Fruit fly (Drosophila melanogaster) whole organism, embryonic: Measurements from ENCODE around the gene Ufsp2.

Experiments
- ATbp ChIP-seq: fragments of 200-800 bp; sonication (Bioruptor generic); optimal IDR thresholded peaks from 2 replicates; lab custom pipeline; 2017; ENCODE audit warnings: missing biosample characterization, mild to moderate bottlenecking, missing genetic modification characterization, missing genetic modification reagents
- CG10321 ChIP-seq: fragments of 200-800 bp; sonication (Bioruptor generic); IDR thresholded peaks from 2 replicates; pipeline ENCODE4 v1.3.6; 2022; ENCODE audit warnings: missing biosample characterization, missing genetic modification characterization
- CG10366 ChIP-seq: fragments of 200-800 bp; sonication (Bioruptor generic); IDR thresholded peaks from 2 replicates; pipeline ENCODE4 v1.3.6; 2022; ENCODE audit warnings: missing biosample characterization, missing genetic modification characterization
- CG10979 ChIP-seq: fragments of 200-800 bp; sonication (Bioruptor generic); optimal IDR thresholded peaks from 2 replicates; lab custom pipeline; 2018; ENCODE audit warnings: missing biosample characterization, mild to moderate bottlenecking, missing genetic modification characterization, moderate library complexity
- CG11398 ChIP-seq: fragments of 200-800 bp; sonication (Bioruptor generic); optimal IDR thresholded peaks from 2 replicates; lab custom pipeline; 2016; ENCODE audit warnings: missing biosample characterization, missing genetic modification characterization
- CG14014 ChIP-seq: fragments of 200-800 bp; sonication (Bioruptor generic); IDR thresholded peaks from 2 replicates; pipeline ENCODE4 v1.3.6; 2022; ENCODE audit warnings: missing biosample characterization, missing genetic modification characterization
- CG14965 ChIP-seq: fragments of 200-800 bp; sonication (Bioruptor generic); optimal IDR thresholded peaks from 2 replicates; lab custom pipeline; 2016; ENCODE audit warnings: missing biosample characterization, missing genetic modification characterization, borderline replicate concordance
- CG1832 ChIP-seq: fragments of 200-800 bp; sonication (Bioruptor generic); optimal IDR thresholded peaks from 2 replicates; lab custom pipeline; 2017; ENCODE audit warnings: missing biosample characterization, mild to moderate bottlenecking, missing genetic modification characterization, inconsistent platforms
- CG18599 ChIP-seq: fragments of 200-800 bp; sonication (Bioruptor generic); optimal IDR thresholded peaks from 3 replicates; lab custom pipeline; 2017; ENCODE audit warnings: missing biosample characterization, missing genetic modification characterization, mild to moderate bottlenecking, moderate library complexity, missing genetic modification reagents
- CG2129 ChIP-seq: fragments of 200-800 bp; sonication (Bioruptor generic); IDR thresholded peaks from 2 replicates; pipeline ENCODE4 v1.3.6; 2022; ENCODE audit warnings: missing biosample characterization, missing genetic modification characterization; ENCODE audit not compliant: partially characterized antibody
- CG2678 ChIP-seq: fragments of 200-800 bp; sonication (Bioruptor generic); optimal IDR thresholded peaks from 3 replicates; lab custom pipeline; 2019; ENCODE audit warnings: missing biosample characterization, mild to moderate bottlenecking, missing genetic modification characterization, moderate library complexity
- CG31441 ChIP-seq: fragments of 200-800 bp; sonication (Bioruptor generic); IDR thresholded peaks from 2 replicates; pipeline ENCODE4 v1.3.6; 2022; ENCODE audit warnings: missing biosample characterization, missing genetic modification characterization
- CG3995 ChIP-seq: fragments of 200-800 bp; sonication (Bioruptor generic); optimal IDR thresholded peaks from 3 replicates; lab custom pipeline; 2016; ENCODE audit warnings: missing biosample characterization, missing genetic modification characterization
- CG4617 ChIP-seq: fragments of 200-800 bp; sonication (Bioruptor generic); optimal IDR thresholded peaks from 3 replicates; lab custom pipeline; 2016; ENCODE audit warnings: missing biosample characterization, missing genetic modification characterization, borderline replicate concordance
- CG7271 ChIP-seq: fragments of 200-800 bp; sonication (Bioruptor generic); optimal IDR thresholded peaks from 2 replicates; lab custom pipeline; 2018; ENCODE audit warnings: missing biosample characterization, mild to moderate bottlenecking, missing genetic modification characterization, moderate library complexity
- CG8765 ChIP-seq: fragments of 200-800 bp; sonication (Bioruptor generic); IDR thresholded peaks from 2 replicates; pipeline ENCODE4 v1.3.6; 2022; ENCODE audit warnings: missing biosample characterization, missing genetic modification characterization
- CG8924 ChIP-seq: fragments of 200-800 bp; optimal IDR thresholded peaks from 3 replicates; lab custom pipeline; 2019; ENCODE audit warnings: missing biosample characterization, mild to moderate bottlenecking, missing genetic modification characterization, moderate library complexity
- CG9437 ChIP-seq: fragments of 200-800 bp; sonication (Bioruptor generic); optimal IDR thresholded peaks from 2 replicates; lab custom pipeline; 2018; ENCODE audit warnings: missing biosample characterization, mild to moderate bottlenecking, missing genetic modification characterization
- CG9727 ChIP-seq: fragments of 200-800 bp; sonication (Bioruptor generic); optimal IDR thresholded peaks from 3 replicates; lab custom pipeline; 2017; ENCODE audit warnings: missing biosample characterization, mild to moderate bottlenecking, missing genetic modification characterization
- CG9817 ChIP-seq: fragments of 200-800 bp; sonication (Bioruptor generic); optimal IDR thresholded peaks from 2 replicates; lab custom pipeline; 2018; ENCODE audit warnings: missing biosample characterization, mild to moderate bottlenecking, missing genetic modification characterization, moderate library complexity
- CG9876 ChIP-seq: fragments of 200-800 bp; sonication (Bioruptor generic); optimal IDR thresholded peaks from 2 replicates; lab custom pipeline; 2016; ENCODE audit warnings: missing biosample characterization, missing genetic modification characterization
- Camta ChIP-seq: fragments of 200-800 bp; sonication (Bioruptor generic); optimal IDR thresholded peaks from 2 replicates; lab custom pipeline; 2016; ENCODE audit warnings: missing biosample characterization, missing genetic modification characterization
- Doc2 ChIP-seq: fragments of 200-800 bp; sonication (Bioruptor generic); IDR thresholded peaks from 2 replicates; pipeline ENCODE4 v1.3.6; 2022; ENCODE audit warnings: missing biosample characterization, missing genetic modification characterization
- H2.0 ChIP-seq: fragments of 200-800 bp; sonication (Bioruptor generic); IDR thresholded peaks from 2 replicates; pipeline ENCODE4 v1.3.6; 2022; ENCODE audit warnings: missing biosample characterization, missing genetic modification characterization
- HHEX ChIP-seq: fragments of 200-800 bp; sonication (Bioruptor generic); optimal IDR thresholded peaks from 3 replicates; lab custom pipeline; 2017; ENCODE audit warnings: missing biosample characterization, mild to moderate bottlenecking, missing genetic modification characterization, missing genetic modification reagents
- HLH4C ChIP-seq: fragments of 200-800 bp; sonication (Bioruptor generic); IDR thresholded peaks from 3 replicates; pipeline ENCODE4 v1.3.6; 2022; ENCODE audit warnings: missing biosample characterization, missing genetic modification characterization; ENCODE audit not compliant: partially characterized antibody
- Hey ChIP-seq: fragments of 200-800 bp; sonication (Bioruptor generic); optimal IDR thresholded peaks from 3 replicates; lab custom pipeline; 2018; ENCODE audit warnings: missing biosample characterization, mild to moderate bottlenecking, missing genetic modification characterization
- Hr39 ChIP-seq: fragments of >200 bp; optimal IDR thresholded peaks from 2 replicates; lab custom pipeline; 2017
- Kr ChIP-seq: fragments of 200-800 bp; sonication (Bioruptor generic); optimal IDR thresholded peaks from 2 replicates; lab custom pipeline; 2017; ENCODE audit warnings: missing biosample characterization, mild to moderate bottlenecking, missing genetic modification characterization
- MESR4 ChIP-seq: fragments of 200-800 bp; sonication (Bioruptor generic); optimal IDR thresholded peaks from 2 replicates; lab custom pipeline; 2018; ENCODE audit warnings: missing biosample characterization, mild to moderate bottlenecking, missing genetic modification characterization, moderate library complexity
- PHDP ChIP-seq: fragments of 200-800 bp; sonication (Bioruptor generic); optimal IDR thresholded peaks from 3 replicates; lab custom pipeline; 2018; ENCODE audit warnings: missing biosample characterization, mild to moderate bottlenecking, missing genetic modification characterization, moderate library complexity
- chinmo ChIP-seq: fragments of 200-800 bp; sonication (Bioruptor generic); IDR thresholded peaks from 4 replicates; pipeline ENCODE4 v1.3.6; 2022; ENCODE audit warnings: missing biosample characterization, missing genetic modification characterization; ENCODE audit not compliant: partially characterized antibody
- dan ChIP-seq: fragments of 200-800 bp; sonication (Bioruptor generic); IDR thresholded peaks from 2 replicates; pipeline ENCODE4 v1.3.6; 2022; ENCODE audit warnings: missing biosample characterization, missing genetic modification characterization
- danr ChIP-seq: fragments of 200-800 bp; sonication (Bioruptor generic); IDR thresholded peaks from 2 replicates; pipeline ENCODE4 v1.3.6; 2022; ENCODE audit warnings: missing biosample characterization, missing genetic modification characterization
- emc ChIP-seq: fragments of 200-800 bp; sonication (Bioruptor generic); optimal IDR thresholded peaks from 2 replicates; lab custom pipeline; 2016; ENCODE audit warnings: missing biosample characterization, missing genetic modification characterization
- exex ChIP-seq: fragments of 200-800 bp; sonication (Bioruptor generic); optimal IDR thresholded peaks from 4 replicates; lab custom pipeline; 2018; ENCODE audit warnings: missing biosample characterization, mild to moderate bottlenecking, missing genetic modification characterization, moderate library complexity
- fd96Cb ChIP-seq: fragments of 200-800 bp; sonication (Bioruptor generic); optimal IDR thresholded peaks from 2 replicates; lab custom pipeline; 2018; ENCODE audit warnings: missing biosample characterization, mild to moderate bottlenecking, missing genetic modification characterization, moderate library complexity
- gt ChIP-seq: fragments of 200-800 bp; sonication (Bioruptor generic); IDR thresholded peaks from 2 replicates; pipeline ENCODE4 v1.3.6; 2022; ENCODE audit warnings: missing biosample characterization, missing genetic modification characterization
- ham ChIP-seq: fragments of 200-800 bp; sonication (Bioruptor generic); IDR thresholded peaks from 2 replicates; pipeline ENCODE4 v1.3.6; 2022; ENCODE audit warnings: missing biosample characterization, missing genetic modification characterization
- jigr1 ChIP-seq: fragments of 200-800 bp; sonication (Bioruptor generic); IDR thresholded peaks from 3 replicates; pipeline ENCODE4 v1.3.6; 2022; ENCODE audit warnings: missing biosample characterization, missing genetic modification characterization
- maf-S ChIP-seq: fragments of 200-800 bp; sonication (Bioruptor generic); optimal IDR thresholded peaks from 2 replicates; lab custom pipeline; 2016; ENCODE audit warnings: missing biosample characterization, missing genetic modification characterization
- nmo ChIP-seq: fragments of 200-800 bp; sonication (Bioruptor generic); optimal IDR thresholded peaks from 2 replicates; lab custom pipeline; 2018; ENCODE audit warnings: missing biosample characterization, mild to moderate bottlenecking, missing genetic modification characterization, moderate library complexity
- otp ChIP-seq: fragments of 200-800 bp; sonication (Bioruptor generic); IDR thresholded peaks from 3 replicates; pipeline ENCODE4, ENCODE4 v1.3.6; 2022; ENCODE audit warnings: missing biosample characterization, missing genetic modification characterization
- pfk ChIP-seq: fragments of 200-800 bp; sonication (Bioruptor generic); optimal IDR thresholded peaks from 2 replicates; lab custom pipeline; 2018; ENCODE audit warnings: missing biosample characterization, mild to moderate bottlenecking, missing genetic modification characterization, moderate library complexity
- rib ChIP-seq: fragments of 200-800 bp; sonication (Bioruptor generic); IDR thresholded peaks from 2 replicates; pipeline ENCODE4 v1.3.6; 2022; ENCODE audit warnings: missing biosample characterization, missing genetic modification characterization
- salm ChIP-seq: fragments of 200-800 bp; sonication (Bioruptor generic); optimal IDR thresholded peaks from 2 replicates; lab custom pipeline; 2018; ENCODE audit warnings: missing biosample characterization, mild to moderate bottlenecking, missing genetic modification characterization
- slp2 ChIP-seq: fragments of 200-800 bp; sonication (Bioruptor generic); optimal IDR thresholded peaks from 2 replicates; lab custom pipeline; 2016; ENCODE audit warnings: missing biosample characterization, missing genetic modification characterization
- tap ChIP-seq: fragments of 200-800 bp; optimal IDR thresholded peaks from 3 replicates; lab custom pipeline; 2019; ENCODE audit warnings: missing biosample characterization, mild to moderate bottlenecking, missing genetic modification characterization, moderate library complexity
- tin ChIP-seq: fragments of 200-800 bp; sonication (Bioruptor generic); optimal IDR thresholded peaks from 3 replicates; lab custom pipeline; 2016; ENCODE audit warnings: missing biosample characterization, missing genetic modification characterization
- toy ChIP-seq: fragments of 200-800 bp; sonication (Bioruptor generic); IDR thresholded peaks from 2 replicates; pipeline ENCODE4 v1.3.6; 2022; ENCODE audit warnings: missing biosample characterization, missing genetic modification characterization
- yki ChIP-seq: fragments of >200 bp; optimal IDR thresholded peaks from 3 replicates; lab custom pipeline; 2018

Ufsp2 gene

dm6 chr3L:15565829-15566433 lies 10.4 kb upstream of the Ufsp2 start, which contains the start of gene dop (continued):
- TF ChIP-seq CG9876: no peak
- no peak for TF ChIP-seq HHEX (GFP tag; lab: Kevin White, UChicago)
- no peak for TF ChIP-seq CG10366
- TF ChIP-seq maf-S (GFP tag; lab: Kevin White, UChicago): no peak
- no peak for TF ChIP-seq yki (lab: Kevin White, UChicago)
- TF ChIP-seq Hr39 (lab: Kevin White, UChicago): no peak
- TF ChIP-seq pfk (GFP tag; lab: Kevin White, UChicago): no peak
- no peak for TF ChIP-seq CG11398 (GFP tag; lab: Kevin White, UChicago)
- TF ChIP-seq danr (GFP tag; lab: Robert Waterston, UW): no peak
- TF ChIP-seq fd96Cb (tag; lab: Kevin White, UChicago): no peak
- TF ChIP-seq CG10321 (GFP tag; lab: Robert Waterston, UW): no peak
- no peak for TF ChIP-seq slp2
- TF ChIP-seq MESR4 (GFP tag; lab: Kevin White, UChicago): peak; percentile 84
- no peak for TF ChIP-seq exex
- TF ChIP-seq dan: no peak
- peak; percentile 60 for TF ChIP-seq HLH4C (GFP tag; lab: Robert Waterston, UW)
- TF ChIP-seq H2.0: no peak
- TF ChIP-seq Hey (tag; lab: Kevin White, UChicago): no peak
- no peak for TF ChIP-seq gt
- TF ChIP-seq toy (GFP tag; lab: Robert Waterston, UW): no peak
- no peak for TF ChIP-seq rib (GFP tag; lab: Robert Waterston, UW)
- no peak for TF ChIP-seq CG9727 (GFP tag; lab: Kevin White, UChicago)
- TF ChIP-seq ATbp (GFP tag; lab: Kevin White, UChicago): no peak
- TF ChIP-seq CG14014: no peak
- no peak for TF ChIP-seq CG10979
- no peak for TF ChIP-seq CG2129 (GFP tag; lab: Robert Waterston, UW)
- TF ChIP-seq Camta (GFP tag; lab: Kevin White, UChicago): peak; percentile 31
- TF ChIP-seq CG9817: no peak
- TF ChIP-seq PHDP (tag; lab: Kevin White, UChicago): no peak
- TF ChIP-seq CG2678: no peak
- TF ChIP-seq tap (tag; lab: Kevin White, UChicago): no peak
- no peak for TF ChIP-seq CG1832 (GFP tag; lab: Kevin White, UChicago)
- no peak for TF ChIP-seq jigr1 (GFP tag; lab: Robert Waterston, UW)
- TF ChIP-seq chinmo (GFP tag; lab: Robert Waterston, UW): 0 out of 4 replicates have a peak, but pooled peaks have one; percentile 25
- peak; percentile 82 for TF ChIP-seq CG3995 (GFP tag; lab: Kevin White, UChicago)
- TF ChIP-seq CG7271: no peak
- no peak for TF ChIP-seq CG18599
- TF ChIP-seq CG14965 (GFP tag; lab: Kevin White, UChicago): no peak
- no peak for TF ChIP-seq CG31441 (GFP tag; lab: Robert Waterston, UW)
- no peak for TF ChIP-seq CG8765 (GFP tag; lab: Robert Waterston, UW)
- TF ChIP-seq salm (tag; lab: Kevin White, UChicago): no peak
- no peak for TF ChIP-seq CG9437 (GFP tag; lab: Kevin White, UChicago)
- TF ChIP-seq CG4617 (GFP tag; lab: Kevin White, UChicago): peak; percentile 59
- TF ChIP-seq CG8924 (tag; lab: Kevin White, UChicago): no peak
- no peak for TF ChIP-seq ham (GFP tag; lab: Robert Waterston, UW)
- no peak for TF ChIP-seq tin (GFP tag; lab: Kevin White, UChicago)
- TF ChIP-seq nmo (GFP tag; lab: Kevin White, UChicago): peak; percentile 30
- no peak for TF ChIP-seq Doc2 (GFP tag; lab: Robert Waterston, UW)
- no peak for TF ChIP-seq Kr (GFP tag; lab: Kevin White, UChicago)
- TF ChIP-seq otp (GFP tag; lab: Robert Waterston, UW): no peak
- TF ChIP-seq emc (GFP tag; lab: Kevin White, UChicago): no peak
